Worm (Caenorhabditis elegans): ENCODE data around the gene C32B5.13.

- TF ChIP-seq lin-29 (GFP tag; IDR thresholded peaks at IDR 0.05) (no peak), F26F4.8 (GFP tag; conservative IDR thresholded peaks at IDR 0.05) (no peak), dpl-1 (GFP tag; optimal IDR thresholded peaks at IDR 0.05) (no peak), nhr-77 (tag; optimal IDR thresholded peaks at IDR 0.05) (no peak), lin-13 (GFP tag; optimal IDR thresholded peaks at IDR 0.05) (no peak), mdt-29 (GFP tag; IDR thresholded peaks at IDR 0.05) (no peak), fos-1 (tag; optimal IDR thresholded peaks at IDR 0.05) (no peak), skn-1 (tag; optimal IDR thresholded peaks at IDR 0.05) (no peak), ama-1 (optimal IDR thresholded peaks at IDR 0.05) (no peak), nhr-28 (tag; optimal IDR thresholded peaks at IDR 0.05) (no peak), ceh-28 (tag; optimal IDR thresholded peaks at IDR 0.05) (no peak), pha-4 (GFP tag; IDR thresholded peaks at IDR 0.05) (no peak), pha-4 (tag; optimal IDR thresholded peaks at IDR 0.05) (no peak), unc-62 (GFP tag; optimal IDR thresholded peaks at IDR 0.05 in 1 of 2) (no peak), unc-62 (tag; optimal IDR thresholded peaks at IDR 0.05) (no peak)
These were observed 38.3 kb downstream of the C32B5.13 start, which contains the start of gene fbxc-28 for ce11 chrII:923521-923920.

All from whole organism, L4 larva.